Worm (Caenorhabditis elegans) whole organism, L2 larva: ENCODE measurements around the gene gbas-1.

Source experiments
- R02D3.7 ChIP-seq: fragments of 150-350 bp; optimal IDR thresholded peaks from 2 replicates; lab custom pipeline; 2014; ENCODE audit warnings: missing biosample characterization, missing genetic modification characterization
- Y55F3AM.14 ChIP-seq: fragments of 200-800 bp; sonication (Bioruptor generic); optimal IDR thresholded peaks from 2 replicates; lab custom pipeline; 2018; ENCODE audit warnings: mild to moderate bottlenecking, missing genetic modification characterization, missing compliant biosample characterization
- ZK546.5 ChIP-seq: sonication (generic microtip); optimal IDR thresholded peaks from 2 replicates; lab custom pipeline; 2017; ENCODE audit warnings: missing biosample characterization, missing genetic modification characterization
- alr-1 ChIP-seq: fragments of 150-350 bp; optimal IDR thresholded peaks from 2 replicates; lab custom pipeline; 2014; ENCODE audit warnings: missing biosample characterization, missing genetic modification characterization
- ceh-16 ChIP-seq: fragments of 150-350 bp; optimal IDR thresholded peaks from 2 replicates; lab custom pipeline; 2014; ENCODE audit warnings: missing biosample characterization, missing genetic modification characterization
- crh-2 ChIP-seq: sonication (generic microtip); optimal IDR thresholded peaks from 2 replicates; lab custom pipeline; 2017; ENCODE audit warnings: missing biosample characterization, missing genetic modification characterization
- egl-27 ChIP-seq: sonication (generic microtip); optimal IDR thresholded peaks from 3 replicates; lab custom pipeline; 2017; ENCODE audit warnings: missing biosample characterization, missing genetic modification reagents, missing genetic modification characterization
- elt-3 ChIP-seq: sonication (generic microtip); optimal IDR thresholded peaks from 2 replicates; lab custom pipeline; 2017; ENCODE audit warnings: missing biosample characterization, missing genetic modification characterization
- fos-1 ChIP-seq: fragments of 150-350 bp; optimal IDR thresholded peaks from 2 replicates; lab custom pipeline; 2014; ENCODE audit warnings: missing biosample characterization, missing genetic modification characterization
- gmeb-1 ChIP-seq: fragments of 150-350 bp; optimal IDR thresholded peaks from 2 replicates; lab custom pipeline; 2014; ENCODE audit warnings: missing biosample characterization, missing genetic modification characterization
- lin-11 ChIP-seq: fragments of 150-350 bp; sonication (generic microtip); optimal IDR thresholded peaks from 2 replicates; lab custom pipeline; 2014; ENCODE audit warnings: missing biosample characterization, missing genetic modification characterization, inconsistent platforms, mixed read lengths
- lin-13 ChIP-seq: fragments of 150-350 bp; optimal IDR thresholded peaks from 2 replicates; lab custom pipeline; 2014; ENCODE audit warnings: missing biosample characterization, missing genetic modification reagents, missing genetic modification characterization
- lsy-2 ChIP-seq, 2 experiments: fragments of 150-350 bp in 1 of 2; sonication (generic microtip) in 1 of 2; optimal IDR thresholded peaks; 2 replicates each; lab custom pipeline; 2014 to 2017; ENCODE audit warnings: missing biosample characterization in 2 of 2, missing genetic modification characterization in 2 of 2
- mab-5 ChIP-seq: fragments of 150-350 bp; optimal IDR thresholded peaks from 2 replicates; lab custom pipeline; 2014; ENCODE audit warnings: missing biosample characterization, missing genetic modification characterization
- mdl-1 ChIP-seq, 2 experiments: fragments of 150-350 bp in 1 of 2; sonication (generic microtip) in 1 of 2; optimal IDR thresholded peaks; 2 replicates each; lab custom pipeline; 2017; ENCODE audit warnings: missing biosample characterization in 2 of 2, missing genetic modification characterization in 2 of 2
- nhr-10 ChIP-seq: sonication (generic microtip); optimal IDR thresholded peaks from 2 replicates; lab custom pipeline; 2017; ENCODE audit warnings: missing biosample characterization, missing genetic modification characterization
- nhr-11 ChIP-seq: fragments of 150-350 bp; optimal IDR thresholded peaks from 2 replicates; lab custom pipeline; 2014; ENCODE audit warnings: missing biosample characterization, missing genetic modification characterization
- nhr-129 ChIP-seq: fragments of 150-350 bp; optimal IDR thresholded peaks from 2 replicates; lab custom pipeline; 2014; ENCODE audit warnings: missing biosample characterization, missing genetic modification characterization
- nhr-21 ChIP-seq: fragments of 150-350 bp; optimal IDR thresholded peaks from 2 replicates; lab custom pipeline; 2014; ENCODE audit warnings: missing biosample characterization, missing genetic modification characterization
- nhr-23 ChIP-seq: fragments of 150-350 bp; optimal IDR thresholded peaks from 2 replicates; lab custom pipeline; 2014; ENCODE audit warnings: missing biosample characterization, missing genetic modification reagents, missing genetic modification characterization
- nhr-237 ChIP-seq: fragments of 150-350 bp; optimal IDR thresholded peaks from 2 replicates; lab custom pipeline; 2014; ENCODE audit warnings: missing biosample characterization, missing genetic modification characterization
- peb-1 ChIP-seq: fragments of 150-350 bp; optimal IDR thresholded peaks from 2 replicates; lab custom pipeline; 2014; ENCODE audit warnings: missing biosample characterization, missing genetic modification characterization
- sem-4 ChIP-seq: fragments of 150-350 bp; optimal IDR thresholded peaks from 2 replicates; lab custom pipeline; 2014; ENCODE audit warnings: missing biosample characterization, missing genetic modification reagents, missing genetic modification characterization
- skn-1 ChIP-seq: sonication (generic microtip); optimal IDR thresholded peaks from 2 replicates; lab custom pipeline; 2017; ENCODE audit warnings: missing biosample characterization, missing genetic modification characterization
- sma-9 ChIP-seq, 2 experiments: fragments of 150-350 bp in 1 of 2; sonication (generic microtip) in 1 of 2; optimal IDR thresholded peaks; 2 replicates each; lab custom pipeline; 2014 to 2016; ENCODE audit warnings: missing genetic modification characterization in 2 of 2, mild to moderate bottlenecking in 1 of 2, missing biosample characterization in 1 of 2, missing compliant biosample characterization in 1 of 2, missing genetic modification reagents in 1 of 2, moderate library complexity in 1 of 2
- snpc-4 ChIP-seq: fragments of 150-350 bp; optimal IDR thresholded peaks from 2 replicates; lab custom pipeline; 2014; ENCODE audit warnings: missing biosample characterization, missing genetic modification characterization
- unc-39 ChIP-seq: fragments of 150-350 bp; optimal IDR thresholded peaks from 2 replicates; lab custom pipeline; 2014; ENCODE audit warnings: missing biosample characterization, missing genetic modification characterization
- unc-55 ChIP-seq: fragments of 150-350 bp; sonication (generic microtip); optimal IDR thresholded peaks from 3 replicates; lab custom pipeline; 2014; ENCODE audit warnings: missing biosample characterization, missing genetic modification reagents, missing genetic modification characterization
- unc-62 ChIP-seq: fragments of 150-350 bp; optimal IDR thresholded peaks from 2 replicates; lab custom pipeline; 2014; ENCODE audit warnings: missing biosample characterization, missing genetic modification reagents, missing genetic modification characterization
- zag-1 ChIP-seq: fragments of 150-350 bp; optimal IDR thresholded peaks from 2 replicates; lab custom pipeline; 2014; ENCODE audit warnings: missing biosample characterization, missing genetic modification characterization
- ztf-1 ChIP-seq: fragments of 200-800 bp; sonication (Bioruptor generic); conservative IDR thresholded peaks from 2 replicates; pipeline ENCODE4 v1.3.6; 2022; ENCODE audit warnings: missing genetic modification characterization, missing compliant biosample characterization
- ztf-11 ChIP-seq: sonication (generic microtip); optimal IDR thresholded peaks from 2 replicates; lab custom pipeline; 2017; ENCODE audit warnings: missing biosample characterization, missing genetic modification characterization

The gbas-1 gene

DNA sequence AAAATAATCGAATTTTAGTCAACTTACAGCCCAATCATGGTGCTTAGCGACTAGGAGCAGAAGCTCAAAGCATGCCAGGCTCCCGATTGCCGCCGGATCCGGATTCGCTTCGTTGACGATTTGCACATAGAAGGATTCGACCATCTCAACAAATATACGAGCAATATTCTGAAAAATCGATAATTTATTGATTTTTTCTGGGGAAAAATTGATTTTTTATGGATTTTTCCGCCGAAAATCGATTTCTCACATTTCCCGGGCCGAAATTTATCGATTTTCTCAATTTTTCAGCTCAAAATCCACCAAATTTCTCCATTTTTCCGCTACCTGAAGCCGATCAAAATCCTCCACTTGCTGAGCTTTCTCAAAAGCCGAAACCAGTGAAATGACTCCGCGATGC, 35.8 kb upstream of the gbas-1 start:
- TF ChIP-seq alr-1 (tag; lab: Kevin White, UChicago) (no peak), nhr-21 (tag; lab: Kevin White, UChicago) (no peak), nhr-11 (tag; lab: Kevin White, UChicago) (no peak), fos-1 (tag; lab: Kevin White, UChicago) (no peak), unc-55 (no peak), nhr-129 (tag; lab: Kevin White, UChicago) (no peak), lin-13 (GFP tag; lab: Kevin White, UChicago) (no peak)

DNA sequence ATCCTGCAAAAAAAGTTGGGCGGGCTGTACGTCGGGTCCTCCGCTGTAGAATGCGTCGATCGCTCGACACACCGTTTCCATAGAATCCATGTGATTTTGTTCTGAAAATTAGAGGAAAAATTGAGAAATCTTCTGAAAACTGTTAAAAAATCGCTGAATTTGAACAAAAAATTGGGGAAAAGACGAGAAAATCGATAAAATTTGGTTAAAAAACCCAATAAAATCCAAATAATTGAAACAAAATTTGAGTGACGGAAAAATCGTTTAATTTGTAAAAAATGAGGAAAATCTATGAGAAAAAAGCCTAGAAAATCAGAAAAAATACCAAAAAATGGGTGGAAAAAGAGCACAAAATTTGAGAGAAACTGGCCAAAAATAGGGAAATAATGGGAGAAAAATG, 31.4 kb upstream of the gbas-1 start, which contains the start of gene tsr-1:
Gene tsr-1, minus strand, starts transcription at position 101 of the 400 bp plus-strand sequence.
- no peak for TF ChIP-seq nhr-23 (tag; lab: Kevin White, UChicago)
- TF ChIP-seq ztf-11, result no peak
- no peak for TF ChIP-seq lin-11 (tag; lab: Kevin White, UChicago)
- no peak for TF ChIP-seq nhr-237 (tag; lab: Kevin White, UChicago)
- TF ChIP-seq skn-1 (tag; lab: Kevin White, UChicago), result no peak
- TF ChIP-seq mdl-1 (tag; optimal IDR thresholded peaks at IDR 0.05; lab: Kevin White, UChicago), result no peak
- TF ChIP-seq ztf-1 (GFP tag; lab: Robert Waterston, UW), result no peak

DNA sequence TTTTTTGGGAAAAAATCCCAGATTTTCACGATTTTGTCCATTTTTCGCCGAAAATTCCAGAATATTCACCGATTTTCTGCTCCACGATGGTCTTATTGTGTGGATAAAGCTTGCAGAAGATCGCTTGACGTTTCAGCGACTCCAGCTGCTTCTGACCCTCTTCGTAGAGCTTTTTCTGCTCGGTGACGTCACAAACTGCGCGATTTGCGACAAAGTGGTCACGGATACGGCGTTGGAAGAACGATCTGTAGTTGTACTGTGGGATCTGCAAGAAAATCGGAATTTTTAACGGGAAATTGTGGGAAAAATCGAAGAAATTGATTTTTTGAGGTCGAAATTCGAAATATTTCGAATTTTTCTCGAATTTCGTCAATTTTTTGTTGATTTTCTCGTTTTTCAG, 26.1 kb upstream of the gbas-1 start, which contains the start of gene mnat-1:
Gene mnat-1, minus strand, starts transcription at position 101 of the 400 bp plus-strand sequence.
- TF ChIP-seq unc-62 (GFP tag; lab: Kevin White, UChicago) (no peak), peb-1 (tag; lab: Kevin White, UChicago) (no peak), lin-13 (GFP tag; lab: Kevin White, UChicago) (no peak), lsy-2 (tag; optimal IDR thresholded peaks at IDR 0.05; lab: Kevin White, UChicago) (no peak)

DNA sequence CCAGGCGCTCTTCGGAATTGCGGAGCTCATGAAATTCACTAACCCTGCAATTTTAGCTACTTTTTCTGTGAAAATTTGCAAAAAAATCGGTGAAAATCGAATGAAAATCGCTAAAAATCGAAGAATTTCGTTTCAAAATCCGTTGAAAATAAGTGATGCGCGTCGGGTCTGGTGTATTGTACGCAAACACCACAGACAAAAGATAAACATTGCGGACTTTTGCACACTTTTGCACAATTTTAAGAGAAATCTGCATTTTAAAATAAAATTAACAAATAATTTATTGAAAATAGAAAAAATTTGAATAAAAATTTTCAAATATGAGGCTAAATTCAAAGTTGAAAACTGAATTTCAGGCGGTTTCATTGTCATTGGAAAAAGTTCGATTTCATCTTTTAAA, 25.6 kb upstream of the gbas-1 start, which contains the start of gene F53G2.12:
Gene F53G2.12, minus strand, starts transcription at position 44 of the 400 bp plus-strand sequence.
- TF ChIP-seq unc-55 (peak; percentile 51), peb-1 (tag; lab: Kevin White, UChicago) (no peak), gmeb-1 (tag; lab: Kevin White, UChicago) (no peak), egl-27 (no peak), alr-1 (tag; lab: Kevin White, UChicago) (no peak), nhr-10 (tag; lab: Kevin White, UChicago) (no peak), lin-11 (tag; lab: Kevin White, UChicago) (no peak), nhr-21 (tag; lab: Kevin White, UChicago) (no peak), snpc-4 (tag; lab: Kevin White, UChicago) (no peak), crh-2 (tag; lab: Kevin White, UChicago) (no peak), Y55F3AM.14 (GFP tag; lab: Kevin White, UChicago) (no peak), unc-62 (GFP tag; lab: Kevin White, UChicago) (no peak), zag-1 (tag; lab: Kevin White, UChicago) (no peak), skn-1 (tag; lab: Kevin White, UChicago) (no peak), lin-13 (GFP tag; lab: Kevin White, UChicago) (peak; percentile 20), elt-3 (tag; lab: Kevin White, UChicago) (no peak), ceh-16 (tag; lab: Kevin White, UChicago) (no peak), fos-1 (tag; lab: Kevin White, UChicago) (no peak), R02D3.7 (tag; lab: Kevin White, UChicago) (no peak), lsy-2 (tag; optimal IDR thresholded peaks at IDR 0.05; lab: Kevin White, UChicago) (peak; percentile 39 to 59)

DNA sequence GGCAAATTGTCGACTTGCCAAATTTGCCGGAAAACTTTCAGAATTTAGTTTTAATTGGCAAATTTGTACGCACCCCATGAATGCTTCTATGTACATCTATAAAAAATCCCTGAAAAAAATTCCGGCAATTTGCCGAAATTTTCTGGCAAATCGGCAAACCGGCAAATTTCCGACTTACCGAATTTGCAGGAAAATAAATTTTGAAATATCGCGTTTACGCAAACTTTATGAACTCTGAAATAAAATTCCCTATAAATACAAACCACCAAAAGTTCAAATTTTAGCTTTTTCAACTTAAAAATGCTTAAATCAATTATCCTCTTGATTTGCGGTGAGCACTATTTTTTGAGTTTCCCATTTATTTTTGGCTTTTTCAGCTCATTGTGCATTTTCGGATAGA, 24.6 kb upstream of the gbas-1 start, which contains the start of gene F53G2.3:
Gene F53G2.3, plus strand, starts transcription at position 301 of the 400 bp plus-strand sequence.
- TF ChIP-seq ztf-11 (no peak), lin-11 (tag; lab: Kevin White, UChicago) (no peak), sma-9 (GFP tag; optimal IDR thresholded peaks at IDR 0.05; lab: Kevin White, UChicago) (no peak), sma-9 (tag; optimal IDR thresholded peaks at IDR 0.05; lab: Kevin White, UChicago) (no peak), crh-2 (tag; lab: Kevin White, UChicago) (no peak), unc-39 (no peak), unc-55 (no peak), alr-1 (tag; lab: Kevin White, UChicago) (no peak), ZK546.5 (tag; lab: Kevin White, UChicago) (no peak), zag-1 (tag; lab: Kevin White, UChicago) (no peak), sem-4 (tag; lab: Kevin White, UChicago) (no peak), mab-5 (tag; lab: Kevin White, UChicago) (no peak)
